Fruit fly (Drosophila melanogaster) whole organism, adult: ENCODE data around the gene CG15429.

Experiments
- CG11617 ChIP-seq: fragments of 200-800 bp; sonication (Bioruptor generic); optimal IDR thresholded peaks from 2 replicates; lab custom pipeline; 2017; ENCODE audit warnings: mild to moderate bottlenecking, missing biosample characterization, missing genetic modification reagents, missing genetic modification characterization
- CG12768 ChIP-seq: fragments of 200-800 bp; sonication (Bioruptor generic); optimal IDR thresholded peaks from 2 replicates; lab custom pipeline; 2017; ENCODE audit warnings: missing biosample characterization, missing genetic modification characterization, mild to moderate bottlenecking, moderate library complexity, missing genetic modification reagents
- CG14711 ChIP-seq: fragments of 200-800 bp; sonication (Bioruptor generic); optimal IDR thresholded peaks from 2 replicates; lab custom pipeline; 2018; ENCODE audit warnings: missing biosample characterization, mild to moderate bottlenecking, missing genetic modification characterization, moderate library complexity
- CG1620 ChIP-seq: fragments of 200-800 bp; sonication (Bioruptor generic); optimal IDR thresholded peaks from 2 replicates; lab custom pipeline; 2016; ENCODE audit warnings: missing biosample characterization, missing genetic modification characterization
- CG33017 ChIP-seq: fragments of 200-800 bp; sonication (Bioruptor generic); optimal IDR thresholded peaks from 2 replicates; lab custom pipeline; 2018; ENCODE audit warnings: missing biosample characterization, mild to moderate bottlenecking, missing genetic modification characterization, moderate library complexity
- CG5204 ChIP-seq: fragments of 200-800 bp; sonication (Bioruptor generic); optimal IDR thresholded peaks from 2 replicates; lab custom pipeline; 2016; ENCODE audit warnings: missing biosample characterization, missing genetic modification characterization
- CG7045 ChIP-seq: fragments of 200-800 bp; sonication (Bioruptor generic); optimal IDR thresholded peaks from 2 replicates; lab custom pipeline; 2017; ENCODE audit warnings: missing biosample characterization, mild to moderate bottlenecking, missing genetic modification characterization
- CG7101 ChIP-seq: fragments of 200-800 bp; sonication (Bioruptor generic); optimal IDR thresholded peaks from 2 replicates; lab custom pipeline; 2018; ENCODE audit warnings: missing biosample characterization, mild to moderate bottlenecking, missing genetic modification characterization, moderate library complexity
- Clk ChIP-seq: fragments of 200-800 bp; sonication (Bioruptor generic); optimal IDR thresholded peaks from 2 replicates; lab custom pipeline; 2017; ENCODE audit warnings: missing biosample characterization, missing genetic modification characterization
- Crg-1 ChIP-seq: fragments of 200-800 bp; sonication (Bioruptor generic); optimal IDR thresholded peaks from 2 replicates; lab custom pipeline; 2016; ENCODE audit warnings: missing biosample characterization, missing genetic modification characterization
- Hr96 ChIP-seq: fragments of 200-800 bp; sonication (Bioruptor generic); optimal IDR thresholded peaks from 2 replicates; lab custom pipeline; 2016; ENCODE audit warnings: missing biosample characterization, missing genetic modification characterization
- Mnt ChIP-seq: fragments of 200-800 bp; sonication (Bioruptor generic); optimal IDR thresholded peaks from 2 replicates; lab custom pipeline; 2016; ENCODE audit warnings: missing biosample characterization, mild to moderate bottlenecking, missing genetic modification characterization
- bab1 ChIP-seq: fragments of 200-800 bp; sonication (Bioruptor generic); optimal IDR thresholded peaks from 3 replicates; lab custom pipeline; 2019; ENCODE audit warnings: missing biosample characterization, mild to moderate bottlenecking, missing genetic modification characterization, moderate library complexity
- cic ChIP-seq: fragments of 200-800 bp; sonication (Bioruptor generic); optimal IDR thresholded peaks from 2 replicates; lab custom pipeline; 2017; ENCODE audit warnings: missing biosample characterization, mild to moderate bottlenecking, missing genetic modification characterization, moderate library complexity
- kay ChIP-seq: fragments of 200-800 bp; sonication (Bioruptor generic); peaks from one replicate; lab custom pipeline; 2016; ENCODE audit warnings: missing biosample characterization, missing genetic modification characterization, borderline replicate concordance
- ovo ChIP-seq: fragments of 200-800 bp; sonication (Bioruptor generic); optimal IDR thresholded peaks from 2 replicates; lab custom pipeline; 2016; ENCODE audit warnings: missing biosample characterization, missing genetic modification characterization
- pad ChIP-seq: fragments of 200-800 bp; sonication (Bioruptor generic); optimal IDR thresholded peaks from 3 replicates; lab custom pipeline; 2017; ENCODE audit warnings: missing biosample characterization, missing genetic modification characterization, mild to moderate bottlenecking, moderate library complexity, missing genetic modification reagents
- tj ChIP-seq: fragments of 200-800 bp; sonication (Bioruptor generic); optimal IDR thresholded peaks from 3 replicates; lab custom pipeline; 2017; ENCODE audit warnings: missing biosample characterization, mild to moderate bottlenecking, missing genetic modification characterization, moderate library complexity
- toe ChIP-seq: fragments of 200-800 bp; sonication (Bioruptor generic); optimal IDR thresholded peaks from 2 replicates; lab custom pipeline; 2016; ENCODE audit warnings: missing biosample characterization, missing genetic modification characterization

Gene CG15429

DNA sequence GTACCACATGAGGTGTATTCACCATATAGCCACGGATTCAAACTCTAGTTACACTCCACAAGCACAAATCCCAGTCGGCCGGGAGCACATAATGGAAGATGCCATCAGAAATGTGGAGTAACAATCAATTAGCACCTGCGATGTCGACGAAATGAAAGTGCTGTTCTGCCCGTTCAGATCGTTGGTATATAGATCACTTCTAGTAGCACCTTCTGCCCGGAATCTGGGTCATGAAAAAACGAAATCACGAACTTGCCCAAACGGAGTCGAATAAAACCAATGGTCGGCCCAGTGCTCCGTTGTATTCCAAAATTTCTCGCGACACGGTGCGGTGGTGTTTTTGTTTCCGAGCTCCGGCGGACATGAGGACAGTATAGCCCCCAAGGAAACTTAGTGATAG lies 47.9 kb downstream of the CG15429 start, which contains the start of gene CG33003:
CG33003 (plus strand) TSS at position 301 of the 400 bp plus-strand sequence.
- TF ChIP-seq CG12768 (GFP tag; lab: Kevin White, UChicago) (no peak), ovo (GFP tag; lab: Kevin White, UChicago) (no peak), kay (GFP tag; lab: Kevin White, UChicago) (no peak), CG5204 (GFP tag; lab: Kevin White, UChicago) (no peak), Crg-1 (GFP tag; lab: Kevin White, UChicago) (no peak), CG33017 (no peak), CG7101 (tag; lab: Kevin White, UChicago) (no peak), tj (GFP tag; lab: Kevin White, UChicago) (no peak), pad (no peak), CG1620 (GFP tag; lab: Kevin White, UChicago) (no peak), CG14711 (no peak), Mnt (no peak), bab1 (GFP tag; lab: Kevin White, UChicago) (no peak), CG7045 (GFP tag; lab: Kevin White, UChicago) (no peak), CG11617 (GFP tag; lab: Kevin White, UChicago) (no peak), cic (GFP tag; lab: Kevin White, UChicago) (no peak), Clk (GFP tag; lab: Kevin White, UChicago) (no peak)

DNA sequence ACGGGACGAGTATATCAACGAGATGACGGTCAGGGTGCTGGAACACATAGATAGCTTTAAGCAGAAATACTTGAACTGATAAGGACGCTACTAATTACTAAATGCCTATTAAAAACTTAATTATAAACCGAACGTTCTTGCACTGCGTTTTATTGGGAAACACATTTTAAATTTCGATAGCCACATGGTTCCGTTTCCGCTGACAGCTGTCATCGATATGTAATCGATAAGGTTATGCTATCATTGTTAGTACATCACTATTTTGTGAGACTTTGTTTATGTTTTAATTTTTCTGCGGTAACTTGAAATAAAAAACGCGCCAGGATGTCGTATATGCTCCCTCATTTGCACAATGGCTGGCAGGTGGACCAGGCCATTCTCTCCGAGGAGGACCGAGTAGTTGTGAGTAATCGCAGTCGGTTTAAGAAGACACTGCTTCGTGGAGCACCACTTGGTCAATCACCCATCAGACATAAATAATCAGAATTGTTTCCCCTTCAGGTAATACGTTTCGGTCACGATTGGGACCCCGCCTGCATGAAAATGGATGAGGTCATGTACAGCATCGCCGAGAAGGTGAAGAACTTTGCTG lies 50.3 kb downstream of the CG15429 start, which contains the start of gene Dim1:
Dim1 (plus strand) TSS at position 239 of the 592 bp plus-strand sequence.
- TF ChIP-seq bab1 (GFP tag; lab: Kevin White, UChicago) (peak; percentile 70), Hr96 (GFP tag; lab: Kevin White, UChicago) (peak; percentile 28), CG5204 (GFP tag; lab: Kevin White, UChicago) (no peak), CG14711 (no peak), Crg-1 (GFP tag; lab: Kevin White, UChicago) (no peak), tj (GFP tag; lab: Kevin White, UChicago) (no peak), CG11617 (GFP tag; lab: Kevin White, UChicago) (peak; percentile 18), cic (GFP tag; lab: Kevin White, UChicago) (no peak), CG33017 (peak; percentile 8), ovo (GFP tag; lab: Kevin White, UChicago) (no peak), toe (no peak), pad (no peak)
